Worm (Caenorhabditis elegans): ENCODE data around the gene sir-2.1.
"Not testable (repeated sequence)": the region's sequence is repeated elsewhere in the genome, so short reads cannot be mapped to it uniquely, and the experiment has no call there.

Gene sir-2.1

ce11 chrIV:10339701-10340100, 26.3 kb downstream of the sir-2.1 start:
- no peak for TF ChIP-seq ztf-23 (GFP tag; IDR thresholded peaks at IDR 0.05)
- no peak for TF ChIP-seq cog-1 (tag; optimal IDR thresholded peaks at IDR 0.05)
- no peak for TF ChIP-seq T22C8.4 (GFP tag; IDR thresholded peaks at IDR 0.05)
- no peak for TF ChIP-seq klf-2 (GFP tag; conservative IDR thresholded peaks at IDR 0.05)
- TF ChIP-seq flt-1 (GFP tag; IDR thresholded peaks at IDR 0.05), result no peak
- TF ChIP-seq med-1 (GFP tag; optimal IDR thresholded peaks at IDR 0.05; ENCODE audit: insufficient read depth), result no peak
- no peak for TF ChIP-seq ztf-29 (GFP tag; IDR thresholded peaks at IDR 0.05)
- no peak for TF ChIP-seq tab-1 (GFP tag; IDR thresholded peaks at IDR 0.05)

- TF ChIP-seq cog-1 (tag; optimal IDR thresholded peaks at IDR 0.05) (no peak), tab-1 (GFP tag; IDR thresholded peaks at IDR 0.05) (no peak), ref-1 (GFP tag; conservative IDR thresholded peaks at IDR 0.05) (no peak), ztf-23 (GFP tag; IDR thresholded peaks at IDR 0.05) (no peak), T22C8.4 (GFP tag; IDR thresholded peaks at IDR 0.05) (no peak), flt-1 (GFP tag; IDR thresholded peaks at IDR 0.05) (no peak), klf-2 (GFP tag; conservative IDR thresholded peaks at IDR 0.05) (no peak), med-1 (GFP tag; optimal IDR thresholded peaks at IDR 0.05; ENCODE audit: insufficient read depth) (no peak), ztf-29 (GFP tag; IDR thresholded peaks at IDR 0.05) (no peak)
Observed at ce11 chrIV:10337286-10337685, 28.7 kb downstream of the sir-2.1 start.

ce11 chrIV:10331882-10332281, 34.1 kb downstream of the sir-2.1 start:
- TF ChIP-seq T22C8.4 (GFP tag; IDR thresholded peaks at IDR 0.05) (no peak), med-1 (GFP tag; optimal IDR thresholded peaks at IDR 0.05; ENCODE audit: insufficient read depth) (no peak), ztf-29 (GFP tag; IDR thresholded peaks at IDR 0.05) (no peak), ref-1 (GFP tag; conservative IDR thresholded peaks at IDR 0.05) (no peak), cog-1 (tag; optimal IDR thresholded peaks at IDR 0.05) (no peak), tab-1 (GFP tag; IDR thresholded peaks at IDR 0.05) (no peak), flt-1 (GFP tag; IDR thresholded peaks at IDR 0.05) (no peak), ztf-23 (GFP tag; IDR thresholded peaks at IDR 0.05) (no peak), klf-2 (GFP tag; conservative IDR thresholded peaks at IDR 0.05) (no peak)

DNA sequence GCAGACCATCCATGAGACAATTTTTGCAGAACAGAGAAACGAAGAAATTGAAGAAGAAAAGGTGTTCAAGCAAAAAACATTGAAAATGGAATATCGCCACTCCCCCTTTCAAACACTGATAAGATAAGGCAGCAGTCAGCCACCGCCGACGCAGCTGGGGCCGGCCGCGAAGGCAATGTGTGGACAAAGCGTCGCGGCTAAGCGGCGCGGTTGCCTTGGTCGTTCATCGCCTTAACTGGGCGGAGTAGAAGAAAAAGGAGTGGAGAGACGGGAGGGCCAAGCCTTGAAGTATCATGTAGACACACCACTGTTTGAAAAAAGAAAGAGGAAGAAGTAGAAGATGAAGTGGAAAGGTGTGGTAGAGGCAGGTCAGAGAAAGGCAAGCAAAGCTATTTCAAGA, 35.1 kb downstream of the sir-2.1 start:
- TF ChIP-seq ztf-29 (GFP tag; IDR thresholded peaks at IDR 0.05) (no peak), klf-2 (GFP tag; conservative IDR thresholded peaks at IDR 0.05) (peak; percentile 62; the same call in 1 of the 2 replicates), ref-1 (GFP tag; conservative IDR thresholded peaks at IDR 0.05) (no peak), med-1 (GFP tag; optimal IDR thresholded peaks at IDR 0.05; ENCODE audit: insufficient read depth) (no peak), tab-1 (GFP tag; IDR thresholded peaks at IDR 0.05) (no peak), ztf-23 (GFP tag; IDR thresholded peaks at IDR 0.05) (0 out of 2 replicates have a peak, but pooled peaks have one; percentile 39), flt-1 (GFP tag; IDR thresholded peaks at IDR 0.05) (no peak), T22C8.4 (GFP tag; IDR thresholded peaks at IDR 0.05) (no peak)

- TF ChIP-seq tab-1 (GFP tag; IDR thresholded peaks at IDR 0.05), result 0 out of 2 replicates have a peak, but pooled peaks have one; percentile 52
Observed at ce11 chrIV:10323368-10323767, 42.7 kb downstream of the sir-2.1 start.

DNA sequence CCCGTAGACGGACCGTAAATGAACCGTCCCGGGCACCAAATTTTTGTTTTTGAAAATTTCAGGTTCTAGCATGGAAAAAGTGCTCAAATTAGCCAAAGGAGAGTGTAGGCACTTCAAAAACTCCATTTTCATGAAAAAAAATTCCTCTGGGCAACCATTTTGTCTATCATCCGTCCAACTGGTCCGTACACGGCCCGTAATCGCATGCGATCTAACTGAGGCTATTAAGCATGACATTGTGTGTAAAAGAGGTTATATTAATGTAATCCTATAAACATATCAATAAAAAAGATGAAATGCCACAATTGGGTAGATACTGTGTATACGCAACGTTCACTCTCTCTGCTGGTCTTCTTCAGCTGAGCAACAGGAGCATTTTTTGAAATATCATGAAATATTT, 43.4 kb downstream of the sir-2.1 start, which contains the start of gene R09E10.1:
TSS of gene R09E10.1 (minus strand) at position 101 of the 400 bp plus-strand sequence.
- not testable (repeated sequence) for TF ChIP-seq tab-1 (GFP tag; IDR thresholded peaks at IDR 0.05); med-1 (GFP tag; optimal IDR thresholded peaks at IDR 0.05; ENCODE audit: insufficient read depth); flt-1 (GFP tag; IDR thresholded peaks at IDR 0.05)

- TF ChIP-seq ref-1 (GFP tag; conservative IDR thresholded peaks at IDR 0.05) (no peak), med-1 (GFP tag; optimal IDR thresholded peaks at IDR 0.05; ENCODE audit: insufficient read depth) (no peak), ztf-23 (GFP tag; IDR thresholded peaks at IDR 0.05) (no peak), T22C8.4 (GFP tag; IDR thresholded peaks at IDR 0.05) (no peak), flt-1 (GFP tag; IDR thresholded peaks at IDR 0.05) (no peak), tab-1 (GFP tag; IDR thresholded peaks at IDR 0.05) (no peak), cog-1 (tag; optimal IDR thresholded peaks at IDR 0.05) (no peak), klf-2 (GFP tag; conservative IDR thresholded peaks at IDR 0.05) (no peak), ztf-29 (GFP tag; IDR thresholded peaks at IDR 0.05) (no peak)
Observed at ce11 chrIV:10318199-10318598, 47.8 kb downstream of the sir-2.1 start, which contains the start of gene R09E10.2. Gene R09E10.2, minus strand, starts transcription at chrIV:10318299.

- no peak for TF ChIP-seq cog-1 (tag; optimal IDR thresholded peaks at IDR 0.05)
- no peak for TF ChIP-seq ref-1 (GFP tag; conservative IDR thresholded peaks at IDR 0.05)
- TF ChIP-seq med-1 (GFP tag; optimal IDR thresholded peaks at IDR 0.05; ENCODE audit: insufficient read depth), result no peak
- no peak for TF ChIP-seq tab-1 (GFP tag; IDR thresholded peaks at IDR 0.05)
- TF ChIP-seq ztf-29 (GFP tag; IDR thresholded peaks at IDR 0.05), result no peak
- no peak for TF ChIP-seq klf-2 (GFP tag; conservative IDR thresholded peaks at IDR 0.05)
- TF ChIP-seq ztf-23 (GFP tag; IDR thresholded peaks at IDR 0.05), result no peak
- no peak for TF ChIP-seq T22C8.4 (GFP tag; IDR thresholded peaks at IDR 0.05)
Observed at ce11 chrIV:10313565-10313964, 52.5 kb downstream of the sir-2.1 start, which contains the start of gene acs-18. Gene acs-18, minus strand, starts transcription at chrIV:10313665.
